Worm (Caenorhabditis elegans): ENCODE results near the gene C30B5.17.

DNA sequence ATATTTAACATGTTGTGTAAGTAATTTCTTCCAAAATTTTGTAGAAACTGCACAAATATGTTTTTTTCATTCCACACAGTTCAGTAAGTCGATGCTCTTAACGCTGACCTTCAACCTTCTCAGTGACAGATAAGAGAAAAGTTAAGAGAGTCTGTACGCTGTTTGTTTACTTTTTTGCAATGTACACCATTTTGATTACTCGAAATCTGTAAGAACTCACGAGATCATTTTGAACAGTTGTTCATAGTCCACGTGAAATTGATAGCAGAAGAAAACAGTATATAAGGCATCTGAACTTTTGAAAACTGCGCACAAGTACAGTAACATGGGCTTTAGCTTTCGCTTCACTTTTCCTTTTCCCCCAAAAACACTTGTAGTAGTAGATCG lies 24.1 kb downstream of the C30B5.17 start:
- TF ChIP-seq R02D3.7 (tag; optimal IDR thresholded peaks at IDR 0.05) = no peak
- TF ChIP-seq ZK337.2 (GFP tag; IDR thresholded peaks at IDR 0.05) = no peak
- no peak for TF ChIP-seq Y48G9A.11 (GFP tag; IDR thresholded peaks at IDR 0.05)
- TF ChIP-seq F44E2.7 (GFP tag; IDR thresholded peaks at IDR 0.05) = no peak
- TF ChIP-seq lsy-2 (tag; optimal IDR thresholded peaks at IDR 0.05) = no peak
- no peak for TF ChIP-seq ceh-28 (tag; optimal IDR thresholded peaks at IDR 0.05)
- no peak for TF ChIP-seq nhr-237 (tag; optimal IDR thresholded peaks at IDR 0.05)
- TF ChIP-seq lim-7 (GFP tag; IDR thresholded peaks at IDR 0.05) = no peak
- no peak for TF ChIP-seq hlh-11 (tag; optimal IDR thresholded peaks at IDR 0.05)
- TF ChIP-seq jun-1 (tag; optimal IDR thresholded peaks at IDR 0.05) = no peak
